Fruit fly (Drosophila melanogaster) whole organism, wandering third instar larva: Measurements from ENCODE around the gene BigH1.

Experiments used
- Abd-B ChIP-seq: fragments of >200 bp; optimal IDR thresholded peaks from 2 replicates; lab custom pipeline; 2017; ENCODE audit warnings: missing biosample characterization, missing genetic modification characterization
- CG32264 ChIP-seq: fragments of 200-800 bp; sonication (Bioruptor generic); optimal IDR thresholded peaks from 2 replicates; lab custom pipeline; 2016; ENCODE audit warnings: missing biosample characterization, missing genetic modification characterization
- CG9705 ChIP-seq: fragments of 200-800 bp; sonication (Bioruptor generic); optimal IDR thresholded peaks from 2 replicates; lab custom pipeline; 2018; ENCODE audit warnings: missing biosample characterization, mild to moderate bottlenecking, missing genetic modification characterization
- Dfd ChIP-seq: fragments of >200 bp; optimal IDR thresholded peaks from 2 replicates; lab custom pipeline; 2017; ENCODE audit warnings: missing biosample characterization, missing genetic modification characterization
- Dif ChIP-seq: fragments of 200-275, 200-300 bp; sonication (Bioruptor generic); optimal IDR thresholded peaks from 2 replicates; lab custom pipeline; 2018; ENCODE audit warnings: missing biosample characterization, missing genetic modification characterization; ENCODE audit not compliant: partially characterized antibody
- GATAd ChIP-seq: sonication (Bioruptor generic); optimal IDR thresholded peaks from 2 replicates; lab custom pipeline; 2016; ENCODE audit warnings: missing biosample characterization, missing genetic modification characterization
- HLH106 ChIP-seq: fragments of 200-800 bp; optimal IDR thresholded peaks from 3 replicates; lab custom pipeline; 2019; ENCODE audit warnings: missing biosample characterization, mild to moderate bottlenecking, missing genetic modification characterization, moderate library complexity
- Hnf4 ChIP-seq: fragments of 200-800 bp; sonication (Bioruptor generic); optimal IDR thresholded peaks from 2 replicates; lab custom pipeline; 2016; ENCODE audit warnings: missing biosample characterization, mild to moderate bottlenecking, missing genetic modification characterization
- Hr78 ChIP-seq: fragments of >200 bp; optimal IDR thresholded peaks from 2 replicates; lab custom pipeline; 2017; ENCODE audit warnings: missing biosample characterization, missing genetic modification characterization
- Hr83 ChIP-seq: fragments of 200-300 bp; sonication (Bioruptor generic); optimal IDR thresholded peaks from 2 replicates; lab custom pipeline; 2016; ENCODE audit warnings: missing biosample characterization, mild to moderate bottlenecking, missing genetic modification characterization, moderate library complexity; ENCODE audit not compliant: poor library complexity, severe bottlenecking
- Jra ChIP-seq: sonication (Bioruptor generic); optimal IDR thresholded peaks from 2 replicates; lab custom pipeline; 2016; ENCODE audit warnings: missing biosample characterization, missing genetic modification characterization
- Mio ChIP-seq: sonication (Bioruptor generic); optimal IDR thresholded peaks from 2 replicates; lab custom pipeline; 2016; ENCODE audit warnings: missing biosample characterization, missing genetic modification characterization
- Myc ChIP-seq: fragments of >200 bp; optimal IDR thresholded peaks from 2 replicates; lab custom pipeline; 2017
- N ChIP-seq: fragments of >200 bp; optimal IDR thresholded peaks from 2 replicates; lab custom pipeline; 2018; ENCODE audit warnings: missing biosample characterization, missing external identifiers, missing genetic modification characterization
- Rel ChIP-seq, 2 experiments: fragments of 200-800 bp; sonication (Bioruptor generic) in 1 of 2; optimal IDR thresholded peaks; 2 replicates in 1 of 2; 3 replicates in 1 of 2; lab custom pipeline; 2016 to 2019; ENCODE audit warnings: mild to moderate bottlenecking in 2 of 2, missing biosample characterization in 2 of 2, missing genetic modification characterization in 2 of 2, moderate library complexity in 1 of 2
- Sp1 ChIP-seq: fragments of 200-800 bp; sonication (Bioruptor generic); optimal IDR thresholded peaks from 3 replicates; lab custom pipeline; 2019; ENCODE audit warnings: missing biosample characterization, mild to moderate bottlenecking, missing genetic modification characterization, moderate library complexity
- Vsx2 ChIP-seq: fragments of 200-300, 225-300 bp; sonication (Bioruptor generic); optimal IDR thresholded peaks from 2 replicates; lab custom pipeline; 2018; ENCODE audit warnings: missing biosample characterization, missing genetic modification characterization; ENCODE audit not compliant: partially characterized antibody
- br ChIP-seq: fragments of 200-800 bp; sonication (Bioruptor generic); optimal IDR thresholded peaks from 2 replicates; lab custom pipeline; 2016; ENCODE audit warnings: missing biosample characterization, missing genetic modification characterization
- brk ChIP-seq: fragments of 200-800 bp; sonication (Bioruptor generic); optimal IDR thresholded peaks from 2 replicates; lab custom pipeline; 2016; ENCODE audit warnings: missing biosample characterization, mild to moderate bottlenecking, missing genetic modification characterization
- dl ChIP-seq, 2 experiments: fragments of 175-275, 200-275 bp in 1 of 2; fragments of 200-275 bp in 1 of 2; sonication (Bioruptor generic); optimal IDR thresholded peaks; lab custom pipeline; 2018; ENCODE audit warnings: mild to moderate bottlenecking in 2 of 2, missing biosample characterization in 2 of 2, missing genetic modification characterization in 2 of 2, moderate library complexity in 2 of 2; ENCODE audit not compliant: partially characterized antibody in 2 of 2, insufficient read depth in 1 of 2
- dmrt93B ChIP-seq: fragments of 200-800 bp; sonication (Bioruptor generic); optimal IDR thresholded peaks from 2 replicates; lab custom pipeline; 2018; ENCODE audit warnings: missing biosample characterization, mild to moderate bottlenecking, missing genetic modification characterization
- dsf ChIP-seq: sonication (Bioruptor generic); optimal IDR thresholded peaks from 2 replicates; lab custom pipeline; 2016; ENCODE audit warnings: missing biosample characterization, missing genetic modification characterization, borderline replicate concordance
- ey ChIP-seq: fragments of 200-800 bp; sonication (Bioruptor generic); optimal IDR thresholded peaks from 2 replicates; lab custom pipeline; 2016; ENCODE audit warnings: missing biosample characterization, missing genetic modification characterization
- fru ChIP-seq: fragments of 200-800 bp; sonication (Bioruptor generic); optimal IDR thresholded peaks from 3 replicates; lab custom pipeline; 2016; ENCODE audit warnings: missing biosample characterization, mild to moderate bottlenecking, missing genetic modification characterization
- h ChIP-seq: fragments of 200-800 bp; sonication (Bioruptor generic); optimal IDR thresholded peaks from 3 replicates; lab custom pipeline; 2016; ENCODE audit warnings: missing biosample characterization, mild to moderate bottlenecking, missing genetic modification characterization
- jim ChIP-seq: fragments of 175-275, 200-325 bp; sonication (Bioruptor generic); optimal IDR thresholded peaks from 2 replicates; lab custom pipeline; 2016; ENCODE audit warnings: missing biosample characterization, mild to moderate bottlenecking, missing genetic modification characterization
- lola ChIP-seq: fragments of >200 bp; optimal IDR thresholded peaks from 2 replicates; lab custom pipeline; 2017; ENCODE audit warnings: missing biosample characterization, missing genetic modification characterization
- pan ChIP-seq: fragments of >200 bp; optimal IDR thresholded peaks from 2 replicates; lab custom pipeline; 2017
- psq ChIP-seq: fragments of 200-800 bp; sonication (Bioruptor generic); optimal IDR thresholded peaks from 3 replicates; lab custom pipeline; 2017; ENCODE audit warnings: missing biosample characterization, mild to moderate bottlenecking, missing genetic modification characterization, moderate library complexity
- rgr ChIP-seq: fragments of 200-800 bp; sonication (Bioruptor generic); optimal IDR thresholded peaks from 3 replicates; lab custom pipeline; 2016; ENCODE audit warnings: missing biosample characterization, mild to moderate bottlenecking, missing genetic modification characterization
- sage ChIP-seq: fragments of 200-800 bp; sonication (Bioruptor generic); optimal IDR thresholded peaks from 2 replicates; lab custom pipeline; 2016; ENCODE audit warnings: missing biosample characterization, mild to moderate bottlenecking, missing genetic modification characterization
- sv ChIP-seq: fragments of 200-800 bp; sonication (Bioruptor generic); optimal IDR thresholded peaks from 3 replicates; lab custom pipeline; 2016; ENCODE audit warnings: missing biosample characterization, missing genetic modification characterization
- usp ChIP-seq: fragments of >200 bp; optimal IDR thresholded peaks from 2 replicates; lab custom pipeline; 2017; ENCODE audit warnings: missing biosample characterization, missing genetic modification characterization
- woc ChIP-seq: sonication (Bioruptor generic); optimal IDR thresholded peaks from 2 replicates; lab custom pipeline; 2016; ENCODE audit warnings: missing biosample characterization, mild to moderate bottlenecking, missing genetic modification characterization

BigH1 gene

DNA sequence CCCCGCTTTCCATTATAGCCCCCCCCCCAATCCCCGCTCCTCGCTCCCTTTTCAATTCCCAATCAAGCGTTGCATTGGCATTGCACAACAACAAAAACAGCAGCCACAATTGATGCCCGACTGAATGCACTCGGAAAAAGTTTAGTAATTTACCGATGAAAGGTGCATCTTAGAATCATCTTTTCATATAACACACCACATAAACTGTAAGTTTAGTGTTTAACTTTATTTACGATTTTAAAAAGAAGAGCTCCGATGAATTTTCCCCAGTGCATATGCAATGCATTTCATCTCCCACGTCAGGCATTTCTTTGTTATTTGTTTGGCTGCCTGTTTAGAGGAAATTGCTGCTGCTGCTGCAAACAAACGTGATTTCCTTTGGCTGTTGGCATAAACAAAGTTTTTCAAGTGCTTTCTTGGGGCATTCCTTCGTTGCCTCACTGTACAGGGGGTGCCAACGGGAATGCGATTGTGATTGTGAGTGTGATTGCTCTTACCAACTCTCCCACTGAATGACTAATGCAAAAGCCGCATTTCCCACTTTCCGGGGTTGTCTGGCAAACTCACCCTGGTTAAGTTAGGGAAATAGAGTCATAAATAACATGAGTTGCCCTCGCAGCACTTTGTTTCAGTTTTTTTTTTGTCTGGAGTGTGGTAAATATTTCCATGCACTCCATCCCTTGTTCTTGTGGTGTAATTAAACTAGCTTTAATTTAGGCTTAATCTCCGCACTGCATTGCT is 29.1 kb downstream of the BigH1 start (continued):
- TF ChIP-seq Jra (GFP tag; lab: Kevin White, UChicago) = no peak
- no peak for TF ChIP-seq dsf (GFP tag; lab: Kevin White, UChicago)
- no peak for TF ChIP-seq jim (GFP tag; lab: Kevin White, UChicago)
- no peak for TF ChIP-seq GATAd (GFP tag; lab: Kevin White, UChicago)
- TF ChIP-seq usp = no peak
- no peak for TF ChIP-seq sv (GFP tag; lab: Kevin White, UChicago)
- TF ChIP-seq brk (GFP tag; lab: Kevin White, UChicago) = no peak
- no peak for TF ChIP-seq N (GFP tag; lab: Kevin White, UChicago)
- TF ChIP-seq Hnf4 (GFP tag; lab: Kevin White, UChicago) = peak; percentile 43
- peak; percentile 29 for TF ChIP-seq psq (GFP tag; lab: Kevin White, UChicago)
- TF ChIP-seq, all 38 proteins: peak for 16

- TF ChIP-seq fru (GFP tag; lab: Kevin White, UChicago) (no peak), sage (GFP tag; lab: Kevin White, UChicago) (no peak), Hr78 (GFP tag; lab: Kevin White, UChicago) (no peak), woc (GFP tag; lab: Kevin White, UChicago) (no peak), Sp1 (no peak), Dif (no peak), brk (GFP tag; lab: Kevin White, UChicago) (no peak), Jra (GFP tag; lab: Kevin White, UChicago) (no peak), sv (GFP tag; lab: Kevin White, UChicago) (no peak), Vsx2 (GFP tag; lab: Kevin White, UChicago) (no peak), HLH106 (no peak), Hr83 (GFP tag; lab: Kevin White, UChicago) (no peak), jim (GFP tag; lab: Kevin White, UChicago) (no peak), dmrt93B (GFP tag; lab: Kevin White, UChicago) (no peak), pan (lab: Kevin White, UChicago) (no peak)
Measured at dm6 chr3R:14692971-14693253, 29.7 kb downstream of the BigH1 start.

- no peak for TF ChIP-seq Dfd (GFP tag; lab: Kevin White, UChicago)
- TF ChIP-seq br (GFP tag; lab: Kevin White, UChicago) = no peak
- no peak for TF ChIP-seq sv (GFP tag; lab: Kevin White, UChicago)
- TF ChIP-seq woc (GFP tag; lab: Kevin White, UChicago) = no peak
- no peak for TF ChIP-seq dsf (GFP tag; lab: Kevin White, UChicago)
- TF ChIP-seq Sp1 = no peak
- TF ChIP-seq usp = no peak
- TF ChIP-seq fru (GFP tag; lab: Kevin White, UChicago) = no peak
- TF ChIP-seq Hnf4 (GFP tag; lab: Kevin White, UChicago) = no peak
- TF ChIP-seq ey (GFP tag; lab: Kevin White, UChicago) = no peak
Measured at dm6 chr3R:14694583-14694982, 31.3 kb downstream of the BigH1 start.

- TF ChIP-seq Hr78 (GFP tag; lab: Kevin White, UChicago) (no peak), Dfd (GFP tag; lab: Kevin White, UChicago) (no peak), brk (GFP tag; lab: Kevin White, UChicago) (no peak), CG32264 (no peak), ey (GFP tag; lab: Kevin White, UChicago) (no peak), CG9705 (GFP tag; lab: Kevin White, UChicago) (no peak), Hnf4 (GFP tag; lab: Kevin White, UChicago) (no peak), rgr (GFP tag; lab: Kevin White, UChicago) (no peak), Abd-B (GFP tag; lab: Kevin White, UChicago) (no peak), N (GFP tag; lab: Kevin White, UChicago) (no peak), woc (GFP tag; lab: Kevin White, UChicago) (no peak), sv (GFP tag; lab: Kevin White, UChicago) (no peak), Dif (no peak), h (GFP tag; lab: Kevin White, UChicago) (no peak), pan (lab: Kevin White, UChicago) (no peak)
Measured at dm6 chr3R:14695054-14695453, 31.8 kb downstream of the BigH1 start.

DNA sequence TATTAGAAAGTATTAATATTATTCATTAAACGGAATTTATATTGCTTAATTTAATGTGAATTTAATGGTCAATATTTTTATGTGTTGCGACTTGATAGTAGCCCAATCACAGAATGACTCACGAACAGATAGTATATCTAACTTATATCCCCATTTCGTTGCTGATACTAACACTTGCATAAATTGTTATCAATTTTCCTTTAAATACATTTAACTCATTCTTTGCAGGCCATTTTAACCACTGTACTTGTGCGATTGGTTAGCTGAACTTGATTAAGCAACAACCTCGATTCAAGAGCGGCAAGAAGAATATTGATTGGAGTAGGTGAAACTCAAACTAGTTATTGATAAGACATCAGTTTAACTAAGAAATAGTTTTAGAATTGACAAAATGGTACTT is 32.4 kb downstream of the BigH1 start:
- TF ChIP-seq sv (GFP tag; lab: Kevin White, UChicago) (no peak), pan (lab: Kevin White, UChicago) (no peak), Vsx2 (GFP tag; lab: Kevin White, UChicago) (no peak), Hr78 (GFP tag; lab: Kevin White, UChicago) (no peak), Rel (GFP tag; optimal IDR thresholded peaks at IDR 0.05; lab: Kevin White, UChicago) (no peak), Rel (tag; optimal IDR thresholded peaks at IDR 0.05; lab: Kevin White, UChicago) (no peak), Myc (lab: Kevin White, UChicago) (no peak), Dif (no peak), GATAd (GFP tag; lab: Kevin White, UChicago) (no peak), lola (GFP tag; lab: Kevin White, UChicago) (no peak), fru (GFP tag; lab: Kevin White, UChicago) (no peak), brk (GFP tag; lab: Kevin White, UChicago) (no peak), psq (GFP tag; lab: Kevin White, UChicago) (no peak), Mio (GFP tag; lab: Kevin White, UChicago) (no peak), Sp1 (no peak), woc (GFP tag; lab: Kevin White, UChicago) (no peak), Hr83 (GFP tag; lab: Kevin White, UChicago) (no peak), h (GFP tag; lab: Kevin White, UChicago) (no peak), dl (GFP tag; optimal IDR thresholded peaks at IDR 0.05; lab: Kevin White, UChicago; ENCODE audit: insufficient read depth in 1 of 2, partially characterized antibody in 2 of 2) (no peak), Hnf4 (GFP tag; lab: Kevin White, UChicago) (no peak)
